Fruit fly (Drosophila melanogaster) whole organism, embryonic: ENCODE results near the gene djl.

Experiments used
- Asciz ChIP-seq: fragments of 200-800 bp; sonication (Bioruptor generic); optimal IDR thresholded peaks from 2 replicates; lab custom pipeline; 2017; ENCODE audit warnings: missing biosample characterization, mild to moderate bottlenecking, missing genetic modification characterization, missing genetic modification reagents
- C15 ChIP-seq: fragments of 200-800 bp; sonication (Bioruptor generic); IDR thresholded peaks from 3 replicates; pipeline ENCODE4 v1.3.6; 2022; ENCODE audit warnings: missing biosample characterization, missing genetic modification characterization
- CG10565 ChIP-seq: fragments of 200-800 bp; sonication (Bioruptor generic); optimal IDR thresholded peaks from 3 replicates; lab custom pipeline; 2016; ENCODE audit warnings: missing biosample characterization, mild to moderate bottlenecking, missing genetic modification characterization
- CG10979 ChIP-seq: fragments of 200-800 bp; sonication (Bioruptor generic); optimal IDR thresholded peaks from 2 replicates; lab custom pipeline; 2018; ENCODE audit warnings: missing biosample characterization, mild to moderate bottlenecking, missing genetic modification characterization, moderate library complexity
- CG11247 ChIP-seq: fragments of 200-800 bp; sonication (Bioruptor generic); IDR thresholded peaks from 2 replicates; pipeline ENCODE4 v1.3.6; 2022; ENCODE audit warnings: missing biosample characterization, missing genetic modification characterization
- CG11504 ChIP-seq: fragments of 200-800 bp; sonication (Bioruptor generic); optimal IDR thresholded peaks from 3 replicates; lab custom pipeline; 2019; ENCODE audit warnings: missing biosample characterization, mild to moderate bottlenecking, missing genetic modification characterization, moderate library complexity
- CG12104 ChIP-seq: fragments of 200-800 bp; sonication (Bioruptor generic); optimal IDR thresholded peaks from 3 replicates; lab custom pipeline; 2016; ENCODE audit warnings: missing biosample characterization, missing genetic modification characterization
- CG12744 ChIP-seq: fragments of 200-800 bp; sonication (Bioruptor generic); optimal IDR thresholded peaks from 2 replicates; lab custom pipeline; 2016; ENCODE audit warnings: missing biosample characterization, missing genetic modification characterization
- CG15601 ChIP-seq: fragments of 200-800 bp; sonication (Bioruptor generic); optimal IDR thresholded peaks from 3 replicates; lab custom pipeline; 2019; ENCODE audit warnings: missing biosample characterization, mild to moderate bottlenecking, missing genetic modification characterization, moderate library complexity
- CG17385 ChIP-seq: fragments of 200-800 bp; sonication (Bioruptor generic); optimal IDR thresholded peaks from 3 replicates; lab custom pipeline; 2018; ENCODE audit warnings: missing biosample characterization, mild to moderate bottlenecking, missing genetic modification characterization
- CG17568 ChIP-seq: fragments of 200-800 bp; sonication (Bioruptor generic); optimal IDR thresholded peaks from 2 replicates; lab custom pipeline; 2018; ENCODE audit warnings: missing biosample characterization, mild to moderate bottlenecking, missing genetic modification characterization, moderate library complexity
- CG32772 ChIP-seq: fragments of 200-800 bp; sonication (Bioruptor generic); IDR thresholded peaks from 2 replicates; pipeline ENCODE4 v1.3.6; 2022; ENCODE audit warnings: missing biosample characterization, missing genetic modification characterization
- CG3281 ChIP-seq: fragments of 200-800 bp; sonication (Bioruptor generic); optimal IDR thresholded peaks from 3 replicates; lab custom pipeline; 2017; ENCODE audit warnings: missing biosample characterization, mild to moderate bottlenecking, missing genetic modification characterization
- CG3995 ChIP-seq: fragments of 200-800 bp; sonication (Bioruptor generic); optimal IDR thresholded peaks from 3 replicates; lab custom pipeline; 2016; ENCODE audit warnings: missing biosample characterization, missing genetic modification characterization
- CG5180 ChIP-seq: fragments of 200-800 bp; sonication (Bioruptor generic); optimal IDR thresholded peaks from 3 replicates; lab custom pipeline; 2017; ENCODE audit warnings: missing biosample characterization, missing genetic modification characterization, mild to moderate bottlenecking, moderate library complexity, missing genetic modification reagents
- CG6254 ChIP-seq: fragments of 200-800 bp; sonication (Bioruptor generic); optimal IDR thresholded peaks from 3 replicates; lab custom pipeline; 2017; ENCODE audit warnings: mild to moderate bottlenecking, missing biosample characterization, missing genetic modification reagents, missing genetic modification characterization
- CG7556 ChIP-seq: fragments of 200-800 bp; sonication (Bioruptor generic); optimal IDR thresholded peaks from 2 replicates; lab custom pipeline; 2017; ENCODE audit warnings: missing biosample characterization, mild to moderate bottlenecking, missing genetic modification characterization
- CG7745 ChIP-seq: fragments of 200-800 bp; sonication (Bioruptor generic); optimal IDR thresholded peaks from 2 replicates; lab custom pipeline; 2018; ENCODE audit warnings: missing biosample characterization, mild to moderate bottlenecking, missing genetic modification characterization, moderate library complexity
- CG8388 ChIP-seq: fragments of 200-800 bp; sonication (Bioruptor generic); optimal IDR thresholded peaks from 2 replicates; lab custom pipeline; 2019; ENCODE audit warnings: missing biosample characterization, mild to moderate bottlenecking, missing genetic modification characterization, moderate library complexity
- D ChIP-seq, 2 experiments: fragments of 200-800 bp in 1 of 2; fragments of >200 bp in 1 of 2; sonication (Bioruptor generic) in 1 of 2; optimal IDR thresholded peaks; 2 replicates in 1 of 2; 3 replicates in 1 of 2; lab custom pipeline; 2017; ENCODE audit warnings: mild to moderate bottlenecking in 1 of 2, missing biosample characterization in 1 of 2, missing genetic modification characterization in 1 of 2, missing genetic modification reagents in 1 of 2
- Dfd ChIP-seq, 2 experiments: fragments of >200 bp; optimal IDR thresholded peaks; 2 replicates each; lab custom pipeline; 2017; ENCODE audit warnings: missing biosample characterization in 2 of 2, missing genetic modification characterization in 2 of 2
- Dref ChIP-seq: fragments of 200-800 bp; sonication (Bioruptor generic); IDR thresholded peaks from 2 replicates; pipeline ENCODE4 v1.3.6; 2022; ENCODE audit warnings: missing biosample characterization, missing genetic modification characterization
- HmgZ ChIP-seq: fragments of 200-800 bp; sonication (Bioruptor generic); optimal IDR thresholded peaks from 2 replicates; lab custom pipeline; 2018; ENCODE audit warnings: missing biosample characterization, mild to moderate bottlenecking, missing genetic modification characterization
- Hr39 ChIP-seq: fragments of >200 bp; optimal IDR thresholded peaks from 2 replicates; lab custom pipeline; 2017
- Max ChIP-seq: fragments of 200-800 bp; sonication (Bioruptor generic); optimal IDR thresholded peaks from 2 replicates; lab custom pipeline; 2016; ENCODE audit warnings: missing biosample characterization, mild to moderate bottlenecking, missing genetic modification characterization
- NC2β ChIP-seq: fragments of 200-800 bp; sonication (Bioruptor generic); optimal IDR thresholded peaks from 2 replicates; lab custom pipeline; 2016; ENCODE audit warnings: missing biosample characterization, missing genetic modification characterization
- NFAT ChIP-seq: fragments of 200-800 bp; sonication (Bioruptor generic); IDR thresholded peaks from 2 replicates; pipeline ENCODE4 v1.3.6; 2022; ENCODE audit warnings: missing biosample characterization, missing genetic modification characterization
- Rfx ChIP-seq: fragments of 200-800 bp; sonication (Bioruptor generic); IDR thresholded peaks from 2 replicates; pipeline ENCODE4 v1.3.6; 2022; ENCODE audit warnings: missing biosample characterization, missing genetic modification characterization
- Tbp ChIP-seq: fragments of >200 bp; optimal IDR thresholded peaks from 2 replicates; lab custom pipeline; 2018; ENCODE audit warnings: missing biosample characterization, missing genetic modification characterization
- ap ChIP-seq: fragments of 200-800 bp; sonication (Bioruptor generic); IDR thresholded peaks from 2 replicates; pipeline ENCODE4 v1.3.6; 2022; ENCODE audit warnings: missing biosample characterization, missing genetic modification characterization
- chinmo ChIP-seq: fragments of 200-800 bp; sonication (Bioruptor generic); IDR thresholded peaks from 4 replicates; pipeline ENCODE4 v1.3.6; 2022; ENCODE audit warnings: missing biosample characterization, missing genetic modification characterization; ENCODE audit not compliant: partially characterized antibody
- dmrt11E ChIP-seq: fragments of 200-800 bp; sonication (Bioruptor generic); optimal IDR thresholded peaks from 3 replicates; lab custom pipeline; 2018; ENCODE audit warnings: missing biosample characterization, mild to moderate bottlenecking, missing genetic modification characterization, moderate library complexity
- fd64A ChIP-seq: fragments of 200-800 bp; sonication (Bioruptor generic); optimal IDR thresholded peaks from 3 replicates; lab custom pipeline; 2018; ENCODE audit warnings: missing biosample characterization, mild to moderate bottlenecking, missing genetic modification characterization
- ftz-f1 ChIP-seq: fragments of 200-800 bp; sonication (Bioruptor generic); optimal IDR thresholded peaks from 2 replicates; lab custom pipeline; 2016; ENCODE audit warnings: missing biosample characterization, missing genetic modification characterization
- knrl ChIP-seq: fragments of 200-800 bp; sonication (Bioruptor generic); IDR thresholded peaks from 3 replicates; pipeline ENCODE4 v1.3.6; 2022; ENCODE audit warnings: missing biosample characterization, missing genetic modification characterization; ENCODE audit not compliant: partially characterized antibody
- nerfin-1 ChIP-seq: fragments of 200-800 bp; sonication (Bioruptor generic); optimal IDR thresholded peaks from 3 replicates; lab custom pipeline; 2019; ENCODE audit warnings: missing biosample characterization, mild to moderate bottlenecking, missing genetic modification characterization, moderate library complexity
- nerfin-2 ChIP-seq: fragments of 200-800 bp; sonication (Bioruptor generic); IDR thresholded peaks from 2 replicates; pipeline ENCODE4 v1.3.6; 2022; ENCODE audit warnings: missing biosample characterization, missing genetic modification characterization; ENCODE audit not compliant: partially characterized antibody
- nom ChIP-seq: fragments of 200-800 bp; sonication (Bioruptor generic); optimal IDR thresholded peaks from 2 replicates; lab custom pipeline; 2017; ENCODE audit warnings: missing biosample characterization, missing genetic modification characterization, mild to moderate bottlenecking, moderate library complexity, missing genetic modification reagents
- phol ChIP-seq: fragments of 200-800 bp; sonication (Bioruptor generic); optimal IDR thresholded peaks from 3 replicates; lab custom pipeline; 2018; ENCODE audit warnings: missing biosample characterization, mild to moderate bottlenecking, missing genetic modification characterization, moderate library complexity
- sc ChIP-seq, 3 experiments: fragments of >200 bp in 2 of 3; fragments of 200-800 bp in 1 of 3; sonication (Bioruptor generic) in 1 of 3; optimal IDR thresholded peaks; 2 replicates in 2 of 3; 3 replicates in 1 of 3; lab custom pipeline; 2017; ENCODE audit warnings: mild to moderate bottlenecking in 1 of 3, missing biosample characterization in 1 of 3, missing genetic modification characterization in 1 of 3, missing genetic modification reagents in 1 of 3
- shn ChIP-seq: fragments of 200-800 bp; sonication (Bioruptor generic); optimal IDR thresholded peaks from 3 replicates; lab custom pipeline; 2016; ENCODE audit warnings: missing biosample characterization, missing genetic modification characterization
- slp2 ChIP-seq: fragments of 200-800 bp; sonication (Bioruptor generic); optimal IDR thresholded peaks from 2 replicates; lab custom pipeline; 2016; ENCODE audit warnings: missing biosample characterization, missing genetic modification characterization
- tll ChIP-seq, 2 experiments: fragments of 200-800 bp in 1 of 2; fragments of >200 bp in 1 of 2; sonication (Bioruptor generic) in 1 of 2; optimal IDR thresholded peaks; 2 replicates each; lab custom pipeline; 2017 to 2019; ENCODE audit warnings: missing biosample characterization in 2 of 2, missing genetic modification characterization in 2 of 2, mild to moderate bottlenecking in 1 of 2, moderate library complexity in 1 of 2
- tna ChIP-seq: fragments of 200-800 bp; sonication (Bioruptor generic); IDR thresholded peaks from 2 replicates; pipeline ENCODE4 v1.3.6; 2022; ENCODE audit warnings: missing biosample characterization, missing genetic modification characterization; ENCODE audit not compliant: partially characterized antibody
- vnd ChIP-seq: fragments of 200-800 bp; sonication (Bioruptor generic); IDR thresholded peaks from 3 replicates; pipeline ENCODE4 v1.3.6; 2022; ENCODE audit warnings: missing biosample characterization, missing genetic modification characterization; ENCODE audit not compliant: partially characterized antibody
- wor ChIP-seq: fragments of 200-800 bp; sonication (Bioruptor generic); IDR thresholded peaks from 2 replicates; pipeline ENCODE4 v1.3.6; 2022; ENCODE audit warnings: missing biosample characterization, missing genetic modification characterization
- yki ChIP-seq: fragments of >200 bp; optimal IDR thresholded peaks from 3 replicates; lab custom pipeline; 2018
- zf30C ChIP-seq: fragments of 200-800 bp; sonication (Bioruptor generic); optimal IDR thresholded peaks from 3 replicates; lab custom pipeline; 2018; ENCODE audit warnings: missing biosample characterization, mild to moderate bottlenecking, missing genetic modification characterization
- zfh1 ChIP-seq: fragments of 200-800 bp; sonication (Bioruptor generic); IDR thresholded peaks from 3 replicates; pipeline ENCODE4 v1.3.6; 2022; ENCODE audit warnings: missing biosample characterization, missing genetic modification characterization

Gene djl

dm6 chr3R:7067092-7067491 lies 6.5 kb downstream of the djl start, which contains the start of the genes CG1105 and CG1965 (continued):
- TF ChIP-seq Max (GFP tag; lab: Kevin White, UChicago): peak; percentile 92
- TF ChIP-seq Asciz (GFP tag; lab: Kevin White, UChicago): peak; percentile 71
- peak; percentile 18 for TF ChIP-seq fd64A (GFP tag; lab: Kevin White, UChicago)
- TF ChIP-seq CG15601 (tag; lab: Kevin White, UChicago): peak; percentile 89
- TF ChIP-seq nerfin-1 (tag; lab: Kevin White, UChicago): peak; percentile 83
- TF ChIP-seq tll (GFP tag; optimal IDR thresholded peaks at IDR 0.05; lab: Kevin White, UChicago): peak; percentile 82 to 85
- peak; percentile 93 for TF ChIP-seq CG11247
- peak in 1 of 2 experiments; percentile 90 for TF ChIP-seq Dfd (GFP tag; optimal IDR thresholded peaks at IDR 0.05; lab: Kevin White, UChicago)
- TF ChIP-seq wor (GFP tag; lab: Robert Waterston, UW): peak; percentile 86
- peak; percentile 94 for TF ChIP-seq shn (GFP tag; lab: Kevin White, UChicago)
- TF ChIP-seq sc (optimal IDR thresholded peaks at IDR 0.05; lab: Kevin White, UChicago): no peak
- TF ChIP-seq sc (GFP tag; optimal IDR thresholded peaks at IDR 0.05; lab: Kevin White, UChicago): peak; percentile 68
- TF ChIP-seq Hr39 (lab: Kevin White, UChicago): no peak
- no peak for TF ChIP-seq CG5180 (GFP tag; lab: Kevin White, UChicago)
- TF ChIP-seq vnd (GFP tag; lab: Robert Waterston, UW): peak; percentile 98
- no peak for TF ChIP-seq Tbp
- peak; percentile 91 for TF ChIP-seq slp2 (GFP tag; lab: Kevin White, UChicago)
- TF ChIP-seq tna: peak; percentile 87
- TF ChIP-seq C15 (GFP tag; lab: Robert Waterston, UW): peak; percentile 80
- TF ChIP-seq CG10979 (tag; lab: Kevin White, UChicago): peak; percentile 89
- peak; percentile 86 for TF ChIP-seq ap (GFP tag; lab: Robert Waterston, UW)
- TF ChIP-seq Rfx (GFP tag; lab: Robert Waterston, UW): peak; percentile 97
- peak; percentile 91; the same call in 2 of the 4 replicates for TF ChIP-seq chinmo (GFP tag; lab: Robert Waterston, UW)
- peak; percentile 33 for TF ChIP-seq CG7745 (tag; lab: Kevin White, UChicago)
- peak; percentile 95 for TF ChIP-seq zfh1
- peak; percentile 98 for TF ChIP-seq CG17385 (GFP tag; lab: Kevin White, UChicago)
- TF ChIP-seq zf30C (GFP tag; lab: Kevin White, UChicago): no peak
- TF ChIP-seq CG6254 (GFP tag; lab: Kevin White, UChicago): peak; percentile 75
- TF ChIP-seq phol (tag; lab: Kevin White, UChicago): peak; percentile 95
- TF ChIP-seq CG12744 (GFP tag; lab: Kevin White, UChicago): peak; percentile 90
- no peak for TF ChIP-seq yki
- TF ChIP-seq CG11504 (tag; lab: Kevin White, UChicago): peak; percentile 90
- TF ChIP-seq CG3995: peak; percentile 66
- TF ChIP-seq CG3281: peak; percentile 87
- peak; percentile 96 for TF ChIP-seq HmgZ
- peak; percentile 93 for TF ChIP-seq dmrt11E
- peak; percentile 92 for TF ChIP-seq CG32772 (GFP tag; lab: Robert Waterston, UW)
- peak; percentile 69 for TF ChIP-seq CG17568 (GFP tag; lab: Kevin White, UChicago)
- TF ChIP-seq D (optimal IDR thresholded peaks at IDR 0.05; lab: Kevin White, UChicago): no peak
- peak; percentile 85 for TF ChIP-seq D (GFP tag; optimal IDR thresholded peaks at IDR 0.05; lab: Kevin White, UChicago)
- peak; percentile 90 for TF ChIP-seq CG12104 (GFP tag; lab: Kevin White, UChicago)
- TF ChIP-seq knrl (GFP tag; lab: Robert Waterston, UW): peak; percentile 100
- peak; percentile 85 for TF ChIP-seq CG7556 (GFP tag; lab: Kevin White, UChicago)
- peak; percentile 85 for TF ChIP-seq CG8388 (GFP tag; lab: Kevin White, UChicago)
- TF ChIP-seq ftz-f1 (GFP tag; lab: Kevin White, UChicago): peak; percentile 79
- TF ChIP-seq NFAT (GFP tag; lab: Robert Waterston, UW): peak; percentile 94
- TF ChIP-seq CG10565: peak; percentile 54
- TF ChIP-seq nerfin-2: peak; percentile 94
- peak; percentile 70 for TF ChIP-seq Dref
- TF ChIP-seq nom (GFP tag; lab: Kevin White, UChicago): peak; percentile 33
- peak; percentile 92 for TF ChIP-seq NC2β
